Worm (Caenorhabditis elegans): ENCODE data around the gene F26G1.3.

- TF ChIP-seq skn-1 (tag; optimal IDR thresholded peaks at IDR 0.05) (no peak), unc-62 (GFP tag; optimal IDR thresholded peaks at IDR 0.05 in 1 of 2) (peak in 1 of 2 experiments; percentile 3), unc-62 (tag; optimal IDR thresholded peaks at IDR 0.05) (no peak), rbr-2 (tag; optimal IDR thresholded peaks at IDR 0.05) (no peak), tag-97 (GFP tag; IDR thresholded peaks at IDR 0.05) (no peak), lin-38 (GFP tag; IDR thresholded peaks at IDR 0.05) (no peak)
Measured at ce11 chrII:4737348-4737747, 21.2 kb upstream of the F26G1.3 start, which contains the start of gene ctsa-1.1.

All from whole organism, L4 larva.